Worm (Caenorhabditis elegans) whole organism, L4 larva: ENCODE data around the gene klf-2.

Experiments used
- F26F4.8 ChIP-seq: fragments of 200-800 bp; sonication (Bioruptor generic); conservative IDR thresholded peaks from 2 replicates; pipeline ENCODE4 v1.3.6; 2022; ENCODE audit warnings: missing genetic modification characterization, missing compliant biosample characterization
- F37D6.2 ChIP-seq: sonication (generic microtip); optimal IDR thresholded peaks from 2 replicates; lab custom pipeline; 2016; ENCODE audit warnings: mild to moderate bottlenecking, missing genetic modification characterization, missing compliant biosample characterization
- F44E2.7 ChIP-seq: fragments of 200-800 bp; sonication (Bioruptor generic); IDR thresholded peaks from 2 replicates; pipeline ENCODE4 v2.1.2; 2022; ENCODE audit warnings: missing genetic modification characterization, missing compliant biosample characterization
- R02D3.7 ChIP-seq: fragments of 150-350 bp; sonication (generic microtip); optimal IDR thresholded peaks from 3 replicates; lab custom pipeline; 2014; ENCODE audit warnings: missing biosample characterization, missing genetic modification characterization
- T20F7.1 ChIP-seq: fragments of 200-800 bp; sonication (Bioruptor generic); optimal IDR thresholded peaks from 2 replicates; lab custom pipeline; 2018; ENCODE audit warnings: mild to moderate bottlenecking, missing genetic modification characterization, missing compliant biosample characterization
- T26A8.4 ChIP-seq: fragments of 200-800 bp; sonication (Bioruptor generic); IDR thresholded peaks from 2 replicates; pipeline ENCODE4 v1.3.6; 2022; ENCODE audit warnings: missing genetic modification characterization, missing compliant biosample characterization
- Y105C5A.15 ChIP-seq: fragments of 200-800 bp; sonication (Bioruptor generic); IDR thresholded peaks from 2 replicates; pipeline ENCODE4 v1.3.6; 2022; ENCODE audit warnings: missing genetic modification characterization, missing compliant biosample characterization
- Y48G9A.11 ChIP-seq: fragments of 200-800 bp; sonication (Bioruptor generic); IDR thresholded peaks from 2 replicates; pipeline ENCODE4 v1.3.6; 2022; ENCODE audit warnings: missing genetic modification reagents, missing genetic modification characterization, missing compliant biosample characterization
- ZK337.2 ChIP-seq: fragments of 200-800 bp; sonication (Bioruptor generic); IDR thresholded peaks from 2 replicates; pipeline ENCODE4 v1.3.6; 2022; ENCODE audit warnings: missing genetic modification reagents, missing genetic modification characterization, missing compliant biosample characterization
- aly-2 ChIP-seq: sonication (generic microtip); optimal IDR thresholded peaks from 2 replicates; lab custom pipeline; 2018; ENCODE audit warnings: missing biosample characterization, missing genetic modification characterization
- ama-1 ChIP-seq: fragments of 150-350 bp; optimal IDR thresholded peaks from 2 replicates; lab custom pipeline; 2014; ENCODE audit warnings: inconsistent platforms, mixed read lengths
- attf-4 ChIP-seq: sonication (generic microtip); optimal IDR thresholded peaks from 3 replicates; lab custom pipeline; 2017; ENCODE audit warnings: missing biosample characterization, missing genetic modification characterization
- ceh-20 ChIP-seq: fragments of 200-800 bp; sonication (Bioruptor generic); IDR thresholded peaks from 2 replicates; pipeline ENCODE4 v1.3.6; 2022; ENCODE audit warnings: missing genetic modification reagents, missing genetic modification characterization, missing compliant biosample characterization
- ceh-28 ChIP-seq: fragments of 150-350 bp; optimal IDR thresholded peaks from 2 replicates; lab custom pipeline; 2014; ENCODE audit warnings: missing biosample characterization, missing genetic modification reagents, missing genetic modification characterization
- ceh-82 ChIP-seq: sonication (generic microtip); optimal IDR thresholded peaks from 2 replicates; lab custom pipeline; 2017; ENCODE audit warnings: missing biosample characterization, missing genetic modification characterization
- daf-12 ChIP-seq: fragments of 150-350 bp; optimal IDR thresholded peaks from 2 replicates; lab custom pipeline; 2014; ENCODE audit warnings: missing biosample characterization, missing genetic modification reagents, missing genetic modification characterization
- daf-16 ChIP-seq, 3 experiments: sonication (generic microtip); optimal IDR thresholded peaks; 2 replicates each; lab custom pipeline; 2016 to 2017; ENCODE audit warnings: missing genetic modification characterization in 3 of 3, missing genetic modification reagents in 3 of 3, mild to moderate bottlenecking in 2 of 3, missing compliant biosample characterization in 2 of 3, missing biosample characterization in 1 of 3, moderate library complexity in 1 of 3
- daf-19 ChIP-seq: fragments of 200-800 bp; sonication (Bioruptor generic); conservative IDR thresholded peaks from 2 replicates; pipeline ENCODE4 v1.3.6; 2022; ENCODE audit warnings: missing genetic modification characterization, missing compliant biosample characterization
- duxl-1 ChIP-seq: sonication (generic microtip); optimal IDR thresholded peaks from 2 replicates; lab custom pipeline; 2016; ENCODE audit warnings: mild to moderate bottlenecking, missing genetic modification characterization, moderate library complexity, missing compliant biosample characterization; ENCODE audit not compliant: poor library complexity
- dve-1 ChIP-seq: sonication (generic microtip); optimal IDR thresholded peaks from 2 replicates; lab custom pipeline; 2017; ENCODE audit warnings: antibody characterized with exemption, mild to moderate bottlenecking, missing genetic modification characterization, missing compliant biosample characterization; ENCODE audit not compliant: insufficient read depth
- gei-8 ChIP-seq: fragments of 200-800 bp; sonication (Bioruptor generic); optimal IDR thresholded peaks from 2 replicates; lab custom pipeline; 2018; ENCODE audit warnings: mild to moderate bottlenecking, missing genetic modification characterization, missing compliant biosample characterization
- hif-1 ChIP-seq, 2 experiments: sonication (generic microtip); optimal IDR thresholded peaks; 2 replicates each; lab custom pipeline; 2016 to 2017; ENCODE audit warnings: missing compliant biosample characterization in 2 of 2, missing genetic modification characterization in 2 of 2, missing genetic modification reagents in 2 of 2, missing genotype in 2 of 2, mild to moderate bottlenecking in 1 of 2
- lin-1 ChIP-seq: fragments of 200-800 bp; sonication (Bioruptor generic); IDR thresholded peaks from 2 replicates; pipeline ENCODE4 v1.3.6; 2022; ENCODE audit warnings: missing genetic modification reagents, missing genetic modification characterization, missing compliant biosample characterization
- lin-15B ChIP-seq: fragments of 150-350 bp; sonication (generic microtip); optimal IDR thresholded peaks from 3 replicates; lab custom pipeline; 2014; ENCODE audit warnings: missing biosample characterization, missing genetic modification characterization
- lin-29 ChIP-seq: fragments of 200-800 bp; sonication (Bioruptor generic); IDR thresholded peaks from 2 replicates; pipeline ENCODE4 v1.3.6; 2022; ENCODE audit warnings: missing genetic modification reagents, missing genetic modification characterization, missing compliant biosample characterization
- lir-3 ChIP-seq: sonication (generic microtip); optimal IDR thresholded peaks from 2 replicates; lab custom pipeline; 2016; ENCODE audit warnings: mild to moderate bottlenecking, missing genetic modification characterization, missing compliant biosample characterization
- madf-9 ChIP-seq: fragments of 200-800 bp; sonication (Bioruptor generic); conservative IDR thresholded peaks from 2 replicates; pipeline ENCODE4 v1.3.6; 2022; ENCODE audit warnings: missing genetic modification reagents, missing genetic modification characterization, missing compliant biosample characterization
- mdl-1 ChIP-seq, 2 experiments: fragments of 150-350 bp in 1 of 2; sonication (generic microtip) in 1 of 2; optimal IDR thresholded peaks; 2 replicates each; lab custom pipeline; 2014 to 2017; ENCODE audit warnings: missing biosample characterization in 2 of 2, missing genetic modification characterization in 2 of 2
- mep-1 ChIP-seq: fragments of 150-350 bp; sonication (generic microtip); optimal IDR thresholded peaks from 3 replicates; lab custom pipeline; 2014; ENCODE audit warnings: missing biosample characterization, missing genetic modification characterization
- mes-2 ChIP-seq: sonication (generic microtip); optimal IDR thresholded peaks from 2 replicates; lab custom pipeline; 2016; ENCODE audit warnings: missing genotype, mild to moderate bottlenecking, missing genetic modification characterization, missing compliant biosample characterization; ENCODE audit not compliant: poor library complexity, severe bottlenecking
- mxl-3 ChIP-seq: fragments of 200-800 bp; sonication (Bioruptor generic); optimal IDR thresholded peaks from 2 replicates; lab custom pipeline; 2018; ENCODE audit warnings: mild to moderate bottlenecking, missing genetic modification characterization, missing compliant biosample characterization
- nhr-10 ChIP-seq: fragments of 150-350 bp; optimal IDR thresholded peaks from 2 replicates; lab custom pipeline; 2014; ENCODE audit warnings: missing biosample characterization, missing genetic modification characterization
- nhr-102 ChIP-seq: sonication (generic microtip); optimal IDR thresholded peaks from 2 replicates; lab custom pipeline; 2016; ENCODE audit warnings: mild to moderate bottlenecking, missing genetic modification characterization, moderate library complexity, missing compliant biosample characterization
- nhr-237 ChIP-seq: sonication (generic microtip); optimal IDR thresholded peaks from 2 replicates; lab custom pipeline; 2017; ENCODE audit warnings: missing biosample characterization, missing genetic modification characterization
- nhr-25 ChIP-seq: sonication (generic microtip); optimal IDR thresholded peaks from 2 replicates; lab custom pipeline; 2017; ENCODE audit warnings: missing genetic modification characterization, mild to moderate bottlenecking, missing compliant biosample characterization, antibody characterized with exemption, moderate library complexity, borderline replicate concordance; ENCODE audit not compliant: insufficient read depth
- nhr-28 ChIP-seq: fragments of 150-350 bp; optimal IDR thresholded peaks from 2 replicates; lab custom pipeline; 2014; ENCODE audit warnings: missing biosample characterization, missing genetic modification characterization
- nhr-41 ChIP-seq: fragments of 200-800 bp; sonication (Bioruptor generic); IDR thresholded peaks from 2 replicates; pipeline ENCODE4 v1.3.6; 2022; ENCODE audit warnings: missing genetic modification reagents, missing genetic modification characterization, missing compliant biosample characterization
- nhr-48 ChIP-seq: sonication (generic microtip); optimal IDR thresholded peaks from 2 replicates; lab custom pipeline; 2016; ENCODE audit warnings: mild to moderate bottlenecking, missing genetic modification characterization, missing compliant biosample characterization
- nhr-6 ChIP-seq: fragments of 150-350 bp; optimal IDR thresholded peaks from 2 replicates; lab custom pipeline; 2014; ENCODE audit warnings: missing biosample characterization, missing genetic modification characterization
- nhr-77 ChIP-seq: fragments of 150-350 bp; optimal IDR thresholded peaks from 2 replicates; lab custom pipeline; 2014; ENCODE audit warnings: missing biosample characterization, missing genetic modification characterization
- php-3 ChIP-seq: fragments of 200-800 bp; sonication (Bioruptor generic); IDR thresholded peaks from 2 replicates; pipeline ENCODE4 v1.3.6; 2022; ENCODE audit warnings: missing genetic modification reagents, missing genetic modification characterization, missing compliant biosample characterization
- saeg-2 ChIP-seq: fragments of 200-800 bp; sonication (Bioruptor generic); IDR thresholded peaks from 2 replicates; pipeline ENCODE4 v1.3.6; 2022; ENCODE audit warnings: missing genetic modification reagents, missing genetic modification characterization, missing compliant biosample characterization
- spr-1 ChIP-seq: sonication (generic microtip); optimal IDR thresholded peaks from 2 replicates; lab custom pipeline; 2016; ENCODE audit warnings: mild to moderate bottlenecking, missing genetic modification characterization, missing compliant biosample characterization
- tag-97 ChIP-seq: fragments of 200-800 bp; sonication (Bioruptor generic); IDR thresholded peaks from 2 replicates; pipeline ENCODE4 v1.3.6; 2022; ENCODE audit warnings: missing genetic modification characterization, missing compliant biosample characterization
- unc-130 ChIP-seq: sonication (generic microtip); optimal IDR thresholded peaks from 2 replicates; lab custom pipeline; 2016; ENCODE audit warnings: missing genetic modification reagents, missing genetic modification characterization, missing compliant biosample characterization
- unc-39 ChIP-seq: sonication (generic microtip); optimal IDR thresholded peaks from 2 replicates; lab custom pipeline; 2017; ENCODE audit warnings: missing biosample characterization, missing genetic modification characterization
- vab-7 ChIP-seq: fragments of 200-800 bp; sonication (Bioruptor generic); IDR thresholded peaks from 2 replicates; pipeline ENCODE4 v1.3.6; 2022; ENCODE audit warnings: missing genetic modification reagents, missing genetic modification characterization, missing compliant biosample characterization
- zag-1 ChIP-seq: fragments of 150-350 bp; optimal IDR thresholded peaks from 2 replicates; lab custom pipeline; 2014; ENCODE audit warnings: missing biosample characterization, missing genetic modification characterization
- zfp-3 ChIP-seq: fragments of 200-800 bp; sonication (Bioruptor generic); conservative IDR thresholded peaks from 2 replicates; pipeline ENCODE4 v1.3.6; 2022; ENCODE audit warnings: missing genetic modification reagents, missing genetic modification characterization, missing compliant biosample characterization
- zip-2 ChIP-seq: fragments of 150-350 bp; optimal IDR thresholded peaks from 2 replicates; lab custom pipeline; 2014; ENCODE audit warnings: missing biosample characterization, missing genetic modification characterization
- ztf-11 ChIP-seq: fragments of 150-350 bp; optimal IDR thresholded peaks from 2 replicates; lab custom pipeline; 2014; ENCODE audit warnings: missing biosample characterization, missing genetic modification characterization

Gene klf-2

DNA sequence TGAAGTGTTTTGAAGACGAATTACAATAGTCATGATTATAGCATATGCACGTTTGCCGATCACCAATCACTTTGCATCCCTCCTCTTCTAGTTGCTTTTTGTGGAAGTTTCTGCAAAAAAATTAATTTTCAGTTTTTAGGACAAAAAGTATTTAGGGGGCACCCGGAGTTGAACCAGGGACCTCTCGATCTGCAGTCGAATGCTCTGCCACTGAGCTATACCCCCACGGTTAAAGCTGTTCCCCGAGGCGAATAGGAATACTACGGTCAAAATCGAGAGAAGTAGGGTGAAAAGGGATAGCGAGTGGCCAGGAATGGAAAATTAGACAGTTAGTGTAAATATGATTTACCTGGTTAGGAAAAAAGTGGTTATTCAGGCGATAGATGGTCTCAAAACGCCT is 8.5 kb downstream of the klf-2 start (continued):
- no peak for TF ChIP-seq zag-1 (tag; lab: Kevin White, UChicago)
- peak; percentile 59 for TF ChIP-seq mep-1
- TF ChIP-seq nhr-41 (GFP tag; lab: Robert Waterston, UW), result no peak
- no peak for TF ChIP-seq nhr-10 (tag; lab: Kevin White, UChicago)
- peak; percentile 41 for TF ChIP-seq T20F7.1
- no peak for TF ChIP-seq unc-130
- TF ChIP-seq saeg-2 (GFP tag; lab: Robert Waterston, UW), result 0 out of 2 replicates have a peak, but pooled peaks have one; percentile 11
- TF ChIP-seq attf-4 (tag; lab: Kevin White, UChicago), result no peak
- TF ChIP-seq nhr-48 (tag; lab: Kevin White, UChicago), result peak; percentile 38
- TF ChIP-seq ceh-82 (tag; lab: Kevin White, UChicago), result no peak
- peak; percentile 53 for TF ChIP-seq spr-1 (tag; lab: Kevin White, UChicago)
- TF ChIP-seq nhr-237 (tag; lab: Kevin White, UChicago), result no peak
- TF ChIP-seq T26A8.4 (GFP tag; lab: Robert Waterston, UW), result peak; percentile 87
- TF ChIP-seq lin-15B (tag; lab: Kevin White, UChicago), result no peak
- TF ChIP-seq lin-29 (GFP tag; lab: Robert Waterston, UW), result 0 out of 2 replicates have a peak, but pooled peaks have one; percentile 54
- no peak for TF ChIP-seq F37D6.2 (tag; lab: Kevin White, UChicago)
- TF ChIP-seq nhr-25 (tag; lab: Kevin White, UChicago), result peak; percentile 40
- peak in 1 of 2 experiments; percentile 8 for TF ChIP-seq hif-1 (tag; optimal IDR thresholded peaks at IDR 0.05; lab: Kevin White, UChicago)
- no peak for TF ChIP-seq ceh-28 (tag; lab: Kevin White, UChicago)
- TF ChIP-seq aly-2, result no peak
- peak; percentile 82 for TF ChIP-seq mes-2 (tag; lab: Kevin White, UChicago)
- no peak for TF ChIP-seq unc-39 (tag; lab: Kevin White, UChicago)
- no peak for TF ChIP-seq daf-12 (tag; lab: Kevin White, UChicago)
- peak; percentile 2 for TF ChIP-seq nhr-77 (tag; lab: Kevin White, UChicago)
- peak; percentile 29 for TF ChIP-seq nhr-28 (tag; lab: Kevin White, UChicago)
- peak; percentile 86 for TF ChIP-seq Y105C5A.15 (GFP tag; lab: Robert Waterston, UW)
- peak; percentile 71 for TF ChIP-seq duxl-1
- no peak for TF ChIP-seq mdl-1 (tag; optimal IDR thresholded peaks at IDR 0.05; lab: Kevin White, UChicago)
- no peak for TF ChIP-seq tag-97 (GFP tag; lab: Robert Waterston, UW)
- TF ChIP-seq R02D3.7, result no peak
- TF ChIP-seq daf-19 (GFP tag; lab: Robert Waterston, UW), result no peak
- no peak for TF ChIP-seq ama-1 (lab: Kevin White, UChicago)
- peak; percentile 68; the same call in 1 of the 2 replicates for TF ChIP-seq ZK337.2
- TF ChIP-seq nhr-102 (tag; lab: Kevin White, UChicago), result no peak
- TF ChIP-seq ztf-11 (tag; lab: Kevin White, UChicago), result no peak
- TF ChIP-seq zip-2 (tag; lab: Kevin White, UChicago), result no peak
- no peak for TF ChIP-seq zfp-3 (GFP tag; lab: Robert Waterston, UW)
- peak; percentile 47 for TF ChIP-seq lir-3 (tag; lab: Kevin White, UChicago)
- TF ChIP-seq vab-7 (GFP tag; lab: Robert Waterston, UW), result peak; percentile 84
- peak; percentile 88 for TF ChIP-seq F26F4.8
- TF ChIP-seq Y48G9A.11, result peak; percentile 80
- TF ChIP-seq F44E2.7 (GFP tag; lab: Robert Waterston, UW), result peak; percentile 21; the same call in 1 of the 2 replicates
- peak; percentile 58 for TF ChIP-seq nhr-6 (tag; lab: Kevin White, UChicago)
- TF ChIP-seq php-3, result peak; percentile 51; the same call in 1 of the 2 replicates
- peak; percentile 44; the same call in 1 of the 2 replicates for TF ChIP-seq ceh-20 (GFP tag; lab: Robert Waterston, UW)
- peak; percentile 67 for TF ChIP-seq gei-8 (GFP tag; lab: Kevin White, UChicago)
- TF ChIP-seq dve-1 (tag; lab: Kevin White, UChicago), result peak; percentile 33
- TF ChIP-seq daf-16 (GFP tag; optimal IDR thresholded peaks at IDR 0.05; lab: Kevin White, UChicago), result peak in 1 of 2 experiments; percentile 78
- TF ChIP-seq daf-16 (tag; optimal IDR thresholded peaks at IDR 0.05; lab: Kevin White, UChicago), result peak; percentile 58
- no peak for TF ChIP-seq mxl-3
- TF ChIP-seq lin-1, result peak; percentile 81
- TF ChIP-seq madf-9 (GFP tag; lab: Robert Waterston, UW), result peak; percentile 61; the same call in 1 of the 2 replicates
